Worm (Caenorhabditis elegans) whole organism, L4/young adult: ENCODE data around the gene ZK856.14.

ENCODE experiments used
- W03F9.2 ChIP-seq: fragments of 150-350 bp; optimal IDR thresholded peaks from 2 replicates; lab custom pipeline; 2014; ENCODE audit warnings: missing biosample characterization, missing genetic modification characterization
- dao-5 ChIP-seq: sonication (generic microtip); optimal IDR thresholded peaks from 2 replicates; lab custom pipeline; 2016; ENCODE audit warnings: missing genotype, missing genetic modification characterization, moderate library complexity, missing compliant biosample characterization
- him-1 ChIP-seq: sonication (generic microtip); optimal IDR thresholded peaks from 2 replicates; lab custom pipeline; 2016; ENCODE audit warnings: missing genotype, missing genetic modification reagents, missing genetic modification characterization, missing compliant biosample characterization

- TF ChIP-seq W03F9.2, result no peak
- no peak for TF ChIP-seq him-1 (tag; lab: Kevin White, UChicago)
- no peak for TF ChIP-seq dao-5 (tag; lab: Kevin White, UChicago)
Observed at ce11 chrV:10256050-10256449, 39.2 kb downstream of the ZK856.14 start, which contains the start of gene nhr-232.
